Fruit fly (Drosophila melanogaster) whole organism, prepupa: ENCODE results near the gene mbm.

ENCODE experiments used
- Blimp-1 ChIP-seq: fragments of 200-800 bp; sonication (Bioruptor generic); optimal IDR thresholded peaks from 3 replicates; lab custom pipeline; 2017; ENCODE audit warnings: missing biosample characterization, missing genetic modification characterization, mild to moderate bottlenecking, moderate library complexity, missing genetic modification reagents
- CG10631 ChIP-seq: fragments of 200-800 bp; sonication (Bioruptor generic); optimal IDR thresholded peaks from 2 replicates; lab custom pipeline; 2016; ENCODE audit warnings: missing biosample characterization, missing genetic modification characterization
- CG10669 ChIP-seq: fragments of 200-800 bp; sonication (Bioruptor generic); optimal IDR thresholded peaks from 3 replicates; lab custom pipeline; 2018; ENCODE audit warnings: missing biosample characterization, mild to moderate bottlenecking, missing genetic modification characterization, moderate library complexity
- CG11902 ChIP-seq: fragments of 200-800 bp; sonication (Bioruptor generic); optimal IDR thresholded peaks from 3 replicates; lab custom pipeline; 2016; ENCODE audit warnings: missing biosample characterization, missing genetic modification characterization
- CG16779 ChIP-seq: fragments of 200-800 bp; sonication (Bioruptor generic); optimal IDR thresholded peaks from 3 replicates; lab custom pipeline; 2017; ENCODE audit warnings: missing biosample characterization, mild to moderate bottlenecking, missing genetic modification characterization
- CG3032 ChIP-seq: fragments of 200-800 bp; optimal IDR thresholded peaks from 2 replicates; lab custom pipeline; 2019; ENCODE audit warnings: missing biosample characterization, mild to moderate bottlenecking, missing genetic modification characterization, moderate library complexity
- CG31627 ChIP-seq: fragments of 200-800 bp; sonication (Bioruptor generic); optimal IDR thresholded peaks from 3 replicates; lab custom pipeline; 2016; ENCODE audit warnings: missing biosample characterization, missing genetic modification characterization
- CG32006 ChIP-seq: fragments of 200-800 bp; sonication (Bioruptor generic); optimal IDR thresholded peaks from 3 replicates; lab custom pipeline; 2017; ENCODE audit warnings: missing biosample characterization, mild to moderate bottlenecking, missing genetic modification characterization
- CG34406 ChIP-seq: fragments of 200-800 bp; sonication (Bioruptor generic); optimal IDR thresholded peaks from 3 replicates; lab custom pipeline; 2016; ENCODE audit warnings: missing biosample characterization, missing genetic modification characterization
- CG3919 ChIP-seq: fragments of 200-800 bp; sonication (Bioruptor generic); optimal IDR thresholded peaks from 3 replicates; lab custom pipeline; 2016; ENCODE audit warnings: missing biosample characterization, missing genetic modification characterization
- CG6163 ChIP-seq: fragments of 200-800 bp; sonication (Bioruptor generic); IDR thresholded peaks from 3 replicates; pipeline ENCODE4 v1.3.6; 2022; ENCODE audit warnings: missing biosample characterization, missing genetic modification characterization
- CG6792 ChIP-seq: fragments of 200-800 bp; sonication (Bioruptor generic); optimal IDR thresholded peaks from 3 replicates; lab custom pipeline; 2016; ENCODE audit warnings: missing biosample characterization, missing genetic modification characterization
- CG6808 ChIP-seq: fragments of 200-800 bp; sonication (Bioruptor generic); optimal IDR thresholded peaks from 3 replicates; lab custom pipeline; 2017; ENCODE audit warnings: missing biosample characterization, missing genetic modification characterization, mild to moderate bottlenecking, moderate library complexity, missing genetic modification reagents
- CG6854 ChIP-seq: fragments of 200-800 bp; sonication (Bioruptor generic); optimal IDR thresholded peaks from 2 replicates; lab custom pipeline; 2017; ENCODE audit warnings: missing biosample characterization, mild to moderate bottlenecking, missing genetic modification characterization
- CG8119 ChIP-seq: fragments of 200-800 bp; sonication (Bioruptor generic); IDR thresholded peaks from 3 replicates; pipeline ENCODE4 v1.3.6; 2022; ENCODE audit warnings: missing biosample characterization, missing genetic modification characterization
- CG8319 ChIP-seq: fragments of 200-800 bp; sonication (Bioruptor generic); optimal IDR thresholded peaks from 3 replicates; lab custom pipeline; 2016; ENCODE audit warnings: missing biosample characterization, missing genetic modification characterization
- CG8632 ChIP-seq: fragments of 200-800 bp; sonication (Bioruptor generic); optimal IDR thresholded peaks from 3 replicates; lab custom pipeline; 2016; ENCODE audit warnings: missing biosample characterization, missing genetic modification characterization
- CG9139 ChIP-seq: fragments of 200-800 bp; sonication (Bioruptor generic); optimal IDR thresholded peaks from 3 replicates; lab custom pipeline; 2017; ENCODE audit warnings: missing biosample characterization, mild to moderate bottlenecking, missing genetic modification characterization
- Eip93F ChIP-seq: fragments of 200-800 bp; sonication (Bioruptor generic); optimal IDR thresholded peaks from 2 replicates; lab custom pipeline; 2016; ENCODE audit warnings: missing biosample characterization, mild to moderate bottlenecking, missing genetic modification characterization
- Ets96B ChIP-seq: fragments of 200-800 bp; optimal IDR thresholded peaks from 2 replicates; lab custom pipeline; 2019; ENCODE audit warnings: missing biosample characterization, mild to moderate bottlenecking, missing genetic modification characterization, moderate library complexity
- Hr38 ChIP-seq: sonication (Bioruptor generic); optimal IDR thresholded peaks from 2 replicates; lab custom pipeline; 2016; ENCODE audit warnings: missing biosample characterization, missing genetic modification characterization
- Met ChIP-seq: fragments of 200-800 bp; sonication (Bioruptor generic); optimal IDR thresholded peaks from 3 replicates; lab custom pipeline; 2016; ENCODE audit warnings: missing biosample characterization, missing genetic modification characterization
- OdsH ChIP-seq: fragments of 200-800 bp; sonication (Bioruptor generic); optimal IDR thresholded peaks from 3 replicates; lab custom pipeline; 2016; ENCODE audit warnings: missing biosample characterization, missing genetic modification characterization
- Smox ChIP-seq: fragments of 200-800 bp; sonication (Bioruptor generic); optimal IDR thresholded peaks from 3 replicates; lab custom pipeline; 2016; ENCODE audit warnings: missing biosample characterization, missing genetic modification characterization
- Sox102F ChIP-seq: fragments of 200-800 bp; sonication (Bioruptor generic); optimal IDR thresholded peaks from 2 replicates; lab custom pipeline; 2016; ENCODE audit warnings: missing biosample characterization, mild to moderate bottlenecking, missing genetic modification characterization
- Sox14 ChIP-seq: fragments of 200-800 bp; sonication (Bioruptor generic); optimal IDR thresholded peaks from 3 replicates; lab custom pipeline; 2016; ENCODE audit warnings: missing biosample characterization, missing genetic modification characterization
- achi ChIP-seq: fragments of 200-800 bp; sonication (Bioruptor generic); optimal IDR thresholded peaks from 3 replicates; lab custom pipeline; 2016; ENCODE audit warnings: missing biosample characterization, missing genetic modification characterization
- acj6 ChIP-seq: fragments of 200-800 bp; sonication (Bioruptor generic); optimal IDR thresholded peaks from 3 replicates; lab custom pipeline; 2016; ENCODE audit warnings: missing biosample characterization, missing genetic modification characterization
- cyc ChIP-seq: fragments of 200-800 bp; sonication (Bioruptor generic); optimal IDR thresholded peaks from 3 replicates; lab custom pipeline; 2016; ENCODE audit warnings: missing biosample characterization, missing genetic modification characterization
- dsx ChIP-seq: fragments of 200-800 bp; optimal IDR thresholded peaks from 3 replicates; lab custom pipeline; 2019; ENCODE audit warnings: missing biosample characterization, mild to moderate bottlenecking, missing genetic modification characterization, moderate library complexity; ENCODE audit not compliant: poor library complexity, severe bottlenecking
- eg ChIP-seq: fragments of 200-800 bp; sonication (Bioruptor generic); IDR thresholded peaks from 3 replicates; pipeline ENCODE4 v1.3.6; 2022; ENCODE audit warnings: missing biosample characterization, missing genetic modification characterization
- esn ChIP-seq: fragments of 200-800 bp; sonication (Bioruptor generic); optimal IDR thresholded peaks from 2 replicates; lab custom pipeline; 2016; ENCODE audit warnings: missing biosample characterization, mild to moderate bottlenecking, missing genetic modification characterization, moderate library complexity
- fd59A ChIP-seq: fragments of 200-800 bp; sonication (Bioruptor generic); optimal IDR thresholded peaks from 2 replicates; lab custom pipeline; 2017; ENCODE audit warnings: missing biosample characterization, mild to moderate bottlenecking, missing genetic modification characterization, missing genetic modification reagents
- fd85E ChIP-seq: fragments of 200-800 bp; sonication (Bioruptor generic); optimal IDR thresholded peaks from 3 replicates; lab custom pipeline; 2016; ENCODE audit warnings: missing biosample characterization, missing genetic modification characterization
- lz ChIP-seq: fragments of 200-800 bp; sonication (Bioruptor generic); optimal IDR thresholded peaks from 3 replicates; lab custom pipeline; 2016; ENCODE audit warnings: missing biosample characterization, missing genetic modification characterization
- net ChIP-seq: fragments of 200-800 bp; sonication (Bioruptor generic); optimal IDR thresholded peaks from 3 replicates; lab custom pipeline; 2016; ENCODE audit warnings: missing biosample characterization, missing genetic modification characterization
- salr ChIP-seq, 2 experiments: fragments of 200-800 bp; sonication (Bioruptor generic); optimal IDR thresholded peaks; 3 replicates each; lab custom pipeline; 2016 to 2018; ENCODE audit warnings: missing biosample characterization in 2 of 2, missing genetic modification characterization in 2 of 2, mild to moderate bottlenecking in 1 of 2
- ss ChIP-seq, 2 experiments: fragments of 200-800 bp; sonication (Bioruptor generic); optimal IDR thresholded peaks; 2 replicates in 1 of 2; 3 replicates in 1 of 2; lab custom pipeline; 2017 to 2018; ENCODE audit warnings: mild to moderate bottlenecking in 2 of 2, missing biosample characterization in 2 of 2, missing genetic modification characterization in 2 of 2, moderate library complexity in 1 of 2

Gene mbm

dm6 chr2L:243123-243522 is 30.4 kb downstream of the mbm start:
- TF ChIP-seq CG6854 (GFP tag; lab: Kevin White, UChicago) (no peak), net (GFP tag; lab: Kevin White, UChicago) (no peak), CG9139 (GFP tag; lab: Kevin White, UChicago) (no peak), CG10669 (GFP tag; lab: Kevin White, UChicago) (no peak), Blimp-1 (GFP tag; lab: Kevin White, UChicago) (no peak), Sox102F (GFP tag; lab: Kevin White, UChicago) (no peak), ss (GFP tag; optimal IDR thresholded peaks at IDR 0.05; lab: Kevin White, UChicago) (no peak), Met (GFP tag; lab: Kevin White, UChicago) (no peak), Sox14 (GFP tag; lab: Kevin White, UChicago) (no peak), fd59A (GFP tag; lab: Kevin White, UChicago) (no peak), achi (GFP tag; lab: Kevin White, UChicago) (no peak), CG8632 (GFP tag; lab: Kevin White, UChicago) (no peak), salr (GFP tag; optimal IDR thresholded peaks at IDR 0.05; lab: Kevin White, UChicago) (no peak), CG3032 (tag; lab: Kevin White, UChicago) (no peak), CG16779 (tag; lab: Kevin White, UChicago) (no peak), CG6808 (no peak), CG11902 (GFP tag; lab: Kevin White, UChicago) (no peak), CG34406 (no peak), OdsH (GFP tag; lab: Kevin White, UChicago) (no peak)

DNA sequence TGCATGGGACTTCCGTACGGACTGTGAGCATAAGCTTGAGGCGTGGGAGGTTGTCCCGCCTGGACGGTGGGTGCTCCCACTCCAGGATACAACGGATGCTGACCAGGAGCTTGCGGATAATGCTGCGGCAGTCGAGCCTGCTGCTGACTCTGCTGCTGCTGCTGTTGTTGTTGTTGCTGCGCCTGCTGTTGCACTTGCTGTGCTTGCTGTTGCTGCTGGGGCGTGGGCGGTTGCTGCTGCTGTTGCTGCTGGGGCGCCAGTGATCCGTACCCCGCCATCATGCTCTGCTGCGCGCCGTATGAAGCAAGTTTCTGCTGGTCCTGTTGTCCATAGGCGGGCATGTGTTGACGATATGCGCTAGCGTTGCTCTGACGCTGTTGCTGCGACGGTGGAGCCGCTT is 32.1 kb downstream of the mbm start:
- TF ChIP-seq CG8632 (GFP tag; lab: Kevin White, UChicago), result no peak
- TF ChIP-seq fd59A (GFP tag; lab: Kevin White, UChicago), result no peak
- TF ChIP-seq CG31627 (GFP tag; lab: Kevin White, UChicago), result no peak
- no peak for TF ChIP-seq eg (GFP tag; lab: Robert Waterston, UW)
- TF ChIP-seq Ets96B (tag; lab: Kevin White, UChicago), result no peak
- no peak for TF ChIP-seq CG6792
- TF ChIP-seq Eip93F, result no peak
- TF ChIP-seq CG9139 (GFP tag; lab: Kevin White, UChicago), result no peak
- TF ChIP-seq Sox102F (GFP tag; lab: Kevin White, UChicago), result no peak
- no peak for TF ChIP-seq CG6854 (GFP tag; lab: Kevin White, UChicago)
- no peak for TF ChIP-seq OdsH (GFP tag; lab: Kevin White, UChicago)

dm6 chr2L:240176-240769 is 33.2 kb downstream of the mbm start:
- TF ChIP-seq fd85E (no peak), esn (GFP tag; lab: Kevin White, UChicago) (no peak), CG3919 (GFP tag; lab: Kevin White, UChicago) (no peak), dsx (no peak), CG8119 (GFP tag; lab: Robert Waterston, UW) (no peak), Smox (GFP tag; lab: Kevin White, UChicago) (no peak), CG31627 (GFP tag; lab: Kevin White, UChicago) (no peak), Blimp-1 (GFP tag; lab: Kevin White, UChicago) (no peak), Hr38 (no peak), cyc (GFP tag; lab: Kevin White, UChicago) (no peak)

dm6 chr2L:232187-232586 is 41.3 kb downstream of the mbm start, which contains the start of gene CG13693:
Gene CG13693 (plus strand): TSS chr2L:232487.
- TF ChIP-seq CG6792 (no peak), CG10669 (GFP tag; lab: Kevin White, UChicago) (no peak), eg (GFP tag; lab: Robert Waterston, UW) (no peak), dsx (no peak), lz (no peak), acj6 (no peak), ss (GFP tag; optimal IDR thresholded peaks at IDR 0.05; lab: Kevin White, UChicago) (no peak), Ets96B (tag; lab: Kevin White, UChicago) (no peak), esn (GFP tag; lab: Kevin White, UChicago) (no peak), CG3032 (tag; lab: Kevin White, UChicago) (no peak), CG6163 (GFP tag; lab: Robert Waterston, UW) (no peak), Smox (GFP tag; lab: Kevin White, UChicago) (no peak), Hr38 (no peak), CG8319 (GFP tag; lab: Kevin White, UChicago) (no peak), CG32006 (GFP tag; lab: Kevin White, UChicago) (no peak), Sox14 (GFP tag; lab: Kevin White, UChicago) (no peak), CG10631 (GFP tag; lab: Kevin White, UChicago) (no peak), OdsH (GFP tag; lab: Kevin White, UChicago) (no peak), CG8632 (GFP tag; lab: Kevin White, UChicago) (no peak), CG6854 (GFP tag; lab: Kevin White, UChicago) (no peak)
